Fruit fly (Drosophila melanogaster) whole organism: ENCODE data around the gene hep.

ENCODE experiments used
- CG8478 ChIP-seq: fragments of >200 bp; optimal IDR thresholded peaks from 2 replicates; lab custom pipeline; 2018; ENCODE audit warnings: inconsistent platforms
- Dll ChIP-seq: fragments of >200 bp; optimal IDR thresholded peaks from 2 replicates; lab custom pipeline; 2017
- EcR ChIP-seq, 2 experiments: fragments of >200 bp; optimal IDR thresholded peaks; 2 replicates each; lab custom pipeline; 2017; ENCODE audit warnings: missing biosample characterization in 2 of 2, missing genetic modification characterization in 2 of 2, missing genetic modification reagents in 2 of 2
- pan ChIP-seq: fragments of >200 bp; optimal IDR thresholded peaks from 2 replicates; lab custom pipeline; 2017
- psq ChIP-seq: fragments of >200 bp; optimal IDR thresholded peaks from 2 replicates; lab custom pipeline; 2017
- usp ChIP-seq: fragments of >200 bp; optimal IDR thresholded peaks from 2 replicates; lab custom pipeline; 2017; ENCODE audit warnings: missing biosample characterization, missing genetic modification characterization, mixed read lengths

Gene hep

DNA sequence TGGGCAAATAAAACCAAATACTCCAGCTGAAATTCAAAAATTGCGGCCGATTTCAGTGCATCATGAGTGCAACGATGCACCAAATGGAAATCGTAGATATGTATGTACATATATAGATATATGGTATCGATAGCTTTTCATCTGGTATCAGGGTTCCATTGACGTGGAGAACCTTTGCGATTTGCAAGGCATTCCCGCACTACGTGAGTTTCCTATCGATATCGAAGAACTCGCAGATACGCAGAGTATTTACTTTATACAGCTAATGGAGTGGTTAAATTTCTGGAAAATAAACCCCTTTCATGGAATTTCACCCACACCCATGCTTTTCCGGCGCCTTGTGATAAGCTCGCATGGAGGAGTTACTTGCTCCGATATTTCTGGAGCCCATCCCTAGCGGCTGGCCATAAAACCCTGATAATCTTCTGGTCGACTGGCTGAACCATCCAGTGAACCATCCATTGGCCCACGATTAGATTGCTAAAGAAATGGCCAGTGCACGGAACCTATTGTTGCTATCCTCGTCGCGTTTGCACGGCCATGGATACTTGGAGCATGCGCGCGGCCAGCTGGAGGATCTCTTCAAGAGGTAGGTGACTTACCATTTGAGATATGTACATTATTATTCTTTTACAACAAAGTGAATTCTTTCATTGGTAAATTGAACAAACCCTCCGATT, 4.0 kb upstream of the hep start, which contains the start of gene CG2200:
CG2200 (plus strand) TSS at position 215 of the 680 bp plus-strand sequence.
- TF ChIP-seq CG8478 (lab: Kevin White, UChicago), result no peak
- no peak for TF ChIP-seq usp (GFP tag; lab: Kevin White, UChicago)
- TF ChIP-seq psq (lab: Kevin White, UChicago), result no peak
- TF ChIP-seq EcR (GFP tag; optimal IDR thresholded peaks at IDR 0.05; lab: Kevin White, UChicago), result no peak
- TF ChIP-seq pan (lab: Kevin White, UChicago), result no peak
- no peak for TF ChIP-seq Dll (lab: Kevin White, UChicago)

DNA sequence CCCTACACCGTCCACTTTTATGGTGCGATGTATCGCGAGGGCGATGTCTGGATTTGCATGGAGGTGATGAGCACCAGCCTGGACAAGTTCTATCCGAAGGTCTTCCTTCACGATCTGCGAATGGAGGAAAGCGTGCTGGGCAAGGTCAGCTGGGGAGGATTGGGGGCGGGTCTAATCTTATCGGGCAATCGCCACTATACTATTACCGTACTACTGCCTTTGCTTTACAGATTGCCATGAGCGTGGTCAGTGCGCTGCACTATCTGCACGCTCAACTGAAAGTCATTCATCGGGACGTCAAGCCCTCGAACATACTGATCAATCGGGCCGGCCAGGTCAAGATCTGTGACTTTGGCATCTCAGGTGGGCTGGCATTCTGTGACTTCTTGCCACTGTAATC, 1.6 kb upstream of the hep start:
- TF ChIP-seq pan (lab: Kevin White, UChicago), result no peak
- no peak for TF ChIP-seq Dll (lab: Kevin White, UChicago)
- TF ChIP-seq EcR (GFP tag; optimal IDR thresholded peaks at IDR 0.05; lab: Kevin White, UChicago), result no peak
- no peak for TF ChIP-seq psq (lab: Kevin White, UChicago)
- TF ChIP-seq CG8478 (lab: Kevin White, UChicago), result no peak
- no peak for TF ChIP-seq usp (GFP tag; lab: Kevin White, UChicago)

DNA sequence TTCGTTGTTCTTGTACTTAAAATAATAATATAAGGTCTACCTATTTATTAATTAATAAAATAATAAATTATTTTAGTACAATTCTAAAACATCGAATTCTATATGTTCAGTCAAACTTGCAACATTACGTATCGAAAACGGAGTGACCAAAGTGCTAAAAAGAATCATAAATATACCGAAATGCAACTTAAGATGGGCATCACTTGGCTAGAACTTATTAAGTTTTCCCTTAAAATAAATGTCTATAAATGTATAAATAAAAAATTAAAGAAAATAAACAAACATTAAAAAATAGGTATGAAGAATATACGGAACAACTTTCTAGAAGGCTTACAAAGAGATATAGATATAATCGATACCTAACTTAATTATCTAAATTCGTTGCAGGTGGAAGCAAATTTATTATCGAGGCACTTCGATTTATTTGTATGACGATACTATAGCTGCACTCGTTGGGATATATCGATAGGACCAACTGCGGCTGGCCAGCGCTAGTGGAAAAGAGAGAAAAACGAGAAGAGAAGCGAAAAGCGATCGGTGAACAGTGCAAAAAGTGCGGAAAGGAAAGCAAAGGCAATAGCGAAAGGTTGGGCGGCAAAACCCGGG, 525 bp upstream of the hep start, which contains the start of gene lic:
lic (plus strand) TSS at position 490 of the 606 bp plus-strand sequence.
- TF ChIP-seq usp (GFP tag; lab: Kevin White, UChicago), result no peak
- no peak for TF ChIP-seq psq (lab: Kevin White, UChicago)
- TF ChIP-seq Dll (lab: Kevin White, UChicago), result no peak
- no peak for TF ChIP-seq pan (lab: Kevin White, UChicago)
- no peak for TF ChIP-seq CG8478 (lab: Kevin White, UChicago)
- no peak for TF ChIP-seq EcR (GFP tag; optimal IDR thresholded peaks at IDR 0.05; lab: Kevin White, UChicago)

DNA sequence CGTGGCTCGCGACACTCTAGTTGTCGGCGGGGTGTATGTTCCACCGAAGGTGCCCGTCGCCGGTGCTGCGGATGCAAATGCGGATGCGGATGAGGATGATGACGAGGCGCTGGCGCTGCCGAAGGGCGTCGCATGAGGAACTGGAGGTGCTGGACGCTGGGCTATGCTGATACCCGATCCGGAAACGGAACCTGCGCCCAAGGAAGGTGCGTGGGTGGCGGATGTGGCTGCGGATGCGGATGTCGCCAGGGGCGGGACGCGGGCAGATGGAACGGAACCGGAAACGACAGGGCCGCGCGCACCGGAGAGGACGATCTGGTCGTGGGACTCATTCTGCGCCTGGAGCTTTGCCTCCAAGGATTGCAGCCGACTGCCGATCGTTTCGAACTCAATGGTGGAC, 859 bp downstream of the hep start:
- TF ChIP-seq Dll (lab: Kevin White, UChicago), result no peak
- no peak for TF ChIP-seq EcR (GFP tag; optimal IDR thresholded peaks at IDR 0.05; lab: Kevin White, UChicago)
- TF ChIP-seq CG8478 (lab: Kevin White, UChicago), result no peak
- no peak for TF ChIP-seq usp (GFP tag; lab: Kevin White, UChicago)
- no peak for TF ChIP-seq pan (lab: Kevin White, UChicago)
- TF ChIP-seq psq (lab: Kevin White, UChicago), result no peak

DNA sequence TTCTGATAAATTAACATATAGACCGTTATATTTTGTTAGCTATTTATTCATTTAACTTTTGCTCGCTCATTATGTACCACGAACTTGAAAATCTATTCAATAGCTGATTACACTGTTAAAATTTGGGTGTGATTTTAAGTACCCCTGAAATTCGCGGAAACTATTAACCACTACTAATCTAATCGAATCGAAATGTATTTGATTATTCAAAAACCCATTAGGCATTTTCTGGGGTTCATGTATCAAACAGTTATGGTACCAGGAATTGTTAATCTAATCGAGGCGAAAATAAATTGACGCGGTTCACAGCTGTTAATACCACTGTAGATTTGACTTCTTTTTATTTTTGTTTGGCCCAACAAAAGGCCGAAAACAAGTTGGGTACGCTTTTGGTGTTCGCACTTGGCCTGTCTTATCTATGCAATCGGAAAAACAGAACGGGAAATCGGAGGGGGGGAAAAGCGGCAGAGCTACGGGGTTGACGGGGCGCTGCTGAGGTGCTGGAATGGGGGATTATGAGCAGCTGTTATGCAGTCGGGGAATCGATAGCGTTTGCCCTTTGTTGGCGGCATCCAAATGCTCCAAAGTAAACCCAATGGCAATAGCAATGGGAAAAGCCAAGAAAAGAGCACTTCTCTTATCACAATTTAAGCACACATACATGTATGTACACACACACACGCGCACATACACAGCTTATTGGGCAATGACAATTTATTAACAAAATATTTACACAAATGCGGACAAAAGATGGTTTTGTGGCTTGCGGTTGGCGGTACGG, 2.0 kb downstream of the hep start:
- TF ChIP-seq EcR (GFP tag; optimal IDR thresholded peaks at IDR 0.05; lab: Kevin White, UChicago), result no peak

DNA sequence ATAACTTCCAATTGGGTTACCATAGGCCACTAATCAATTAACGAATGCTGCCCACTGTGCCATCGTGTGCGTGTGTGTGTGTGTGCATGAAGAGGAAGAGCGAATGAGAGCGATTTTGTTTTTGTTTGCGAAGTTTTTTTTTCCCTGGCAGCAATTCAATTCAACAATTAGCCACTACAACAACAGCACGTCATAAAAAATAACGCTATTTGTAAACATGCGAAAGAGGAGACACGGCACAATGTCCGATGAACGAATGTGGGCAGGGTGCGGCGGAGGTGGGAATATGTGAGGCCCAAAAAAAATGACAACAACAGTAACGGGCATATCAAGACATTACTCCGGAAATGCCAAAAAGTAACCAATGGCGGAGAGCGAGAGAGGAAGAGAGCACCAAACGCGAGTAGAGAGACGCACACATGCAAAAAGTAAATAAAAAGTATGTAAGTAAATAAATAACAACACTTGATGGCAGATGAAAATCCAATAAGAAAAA, 2.9 kb downstream of the hep start:
- TF ChIP-seq EcR (GFP tag; optimal IDR thresholded peaks at IDR 0.05; lab: Kevin White, UChicago) (no peak), psq (lab: Kevin White, UChicago) (no peak), Dll (lab: Kevin White, UChicago) (peak; percentile 15), pan (lab: Kevin White, UChicago) (no peak)

DNA sequence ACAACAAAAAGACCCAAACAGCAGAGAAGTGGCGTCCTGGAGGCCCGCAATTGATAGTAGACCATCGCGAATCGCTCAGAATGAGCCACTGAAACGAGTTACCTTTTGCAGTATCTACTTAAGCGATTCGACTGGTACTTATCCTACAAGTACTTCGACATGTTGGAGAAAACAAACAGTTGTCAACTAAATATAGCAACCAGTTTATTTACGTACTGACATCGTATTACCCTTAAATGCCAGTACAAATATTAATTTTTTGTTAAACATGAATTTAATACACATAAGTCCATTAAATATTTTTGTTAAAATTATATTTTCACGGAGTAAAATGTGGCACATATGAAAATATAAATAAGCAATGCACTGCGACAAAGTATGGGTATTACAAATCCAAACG, 35.0 kb downstream of the hep start, which contains the start of gene CG12715:
CG12715 (minus strand) TSS at position 101 of the 400 bp plus-strand sequence.
- TF ChIP-seq EcR (GFP tag; optimal IDR thresholded peaks at IDR 0.05; lab: Kevin White, UChicago), result no peak
- no peak for TF ChIP-seq CG8478 (lab: Kevin White, UChicago)
- TF ChIP-seq usp (GFP tag; lab: Kevin White, UChicago), result no peak
- no peak for TF ChIP-seq psq (lab: Kevin White, UChicago)
- no peak for TF ChIP-seq Dll (lab: Kevin White, UChicago)
